Fruit fly (Drosophila melanogaster) whole organism, prepupa: Measurements from ENCODE around the gene CG16854.
A peak's percentile ranks its signal among the peaks of the same experiment; 100 is the strongest.

Source experiments
- CG10631 ChIP-seq: fragments of 200-800 bp; sonication (Bioruptor generic); optimal IDR thresholded peaks from 2 replicates; lab custom pipeline; 2016; ENCODE audit warnings: missing biosample characterization, missing genetic modification characterization
- CG10669 ChIP-seq: fragments of 200-800 bp; sonication (Bioruptor generic); optimal IDR thresholded peaks from 3 replicates; lab custom pipeline; 2018; ENCODE audit warnings: missing biosample characterization, mild to moderate bottlenecking, missing genetic modification characterization, moderate library complexity
- CG11762 ChIP-seq: fragments of 200-800 bp; sonication (Bioruptor generic); optimal IDR thresholded peaks from 3 replicates; lab custom pipeline; 2016; ENCODE audit warnings: missing biosample characterization, missing genetic modification characterization; ENCODE audit not compliant: insufficient read depth
- CG11902 ChIP-seq: fragments of 200-800 bp; sonication (Bioruptor generic); optimal IDR thresholded peaks from 3 replicates; lab custom pipeline; 2016; ENCODE audit warnings: missing biosample characterization, missing genetic modification characterization
- CG15336 ChIP-seq: fragments of 200-800 bp; sonication (Bioruptor generic); IDR thresholded peaks from 2 replicates; pipeline ENCODE4 v1.3.6; 2022; ENCODE audit warnings: missing biosample characterization, missing genetic modification characterization
- CG1621 ChIP-seq: fragments of 200-800 bp; sonication (Bioruptor generic); optimal IDR thresholded peaks from 3 replicates; lab custom pipeline; 2018; ENCODE audit warnings: missing biosample characterization, mild to moderate bottlenecking, missing genetic modification characterization
- CG16779 ChIP-seq: fragments of 200-800 bp; sonication (Bioruptor generic); optimal IDR thresholded peaks from 3 replicates; lab custom pipeline; 2017; ENCODE audit warnings: missing biosample characterization, mild to moderate bottlenecking, missing genetic modification characterization
- CG31627 ChIP-seq: fragments of 200-800 bp; sonication (Bioruptor generic); optimal IDR thresholded peaks from 3 replicates; lab custom pipeline; 2016; ENCODE audit warnings: missing biosample characterization, missing genetic modification characterization
- CG32006 ChIP-seq: fragments of 200-800 bp; sonication (Bioruptor generic); optimal IDR thresholded peaks from 3 replicates; lab custom pipeline; 2017; ENCODE audit warnings: missing biosample characterization, mild to moderate bottlenecking, missing genetic modification characterization
- CG3919 ChIP-seq: fragments of 200-800 bp; sonication (Bioruptor generic); optimal IDR thresholded peaks from 3 replicates; lab custom pipeline; 2016; ENCODE audit warnings: missing biosample characterization, missing genetic modification characterization
- CG6163 ChIP-seq: fragments of 200-800 bp; sonication (Bioruptor generic); IDR thresholded peaks from 3 replicates; pipeline ENCODE4 v1.3.6; 2022; ENCODE audit warnings: missing biosample characterization, missing genetic modification characterization
- CG6792 ChIP-seq: fragments of 200-800 bp; sonication (Bioruptor generic); optimal IDR thresholded peaks from 3 replicates; lab custom pipeline; 2016; ENCODE audit warnings: missing biosample characterization, missing genetic modification characterization
- CG6808 ChIP-seq: fragments of 200-800 bp; sonication (Bioruptor generic); optimal IDR thresholded peaks from 3 replicates; lab custom pipeline; 2017; ENCODE audit warnings: missing biosample characterization, missing genetic modification characterization, mild to moderate bottlenecking, moderate library complexity, missing genetic modification reagents
- CG6854 ChIP-seq: fragments of 200-800 bp; sonication (Bioruptor generic); optimal IDR thresholded peaks from 2 replicates; lab custom pipeline; 2017; ENCODE audit warnings: missing biosample characterization, mild to moderate bottlenecking, missing genetic modification characterization
- CG7368 ChIP-seq: fragments of 200-800 bp; sonication (Bioruptor generic); optimal IDR thresholded peaks from 3 replicates; lab custom pipeline; 2016; ENCODE audit warnings: missing biosample characterization, missing genetic modification characterization
- CG8119 ChIP-seq: fragments of 200-800 bp; sonication (Bioruptor generic); IDR thresholded peaks from 3 replicates; pipeline ENCODE4 v1.3.6; 2022; ENCODE audit warnings: missing biosample characterization, missing genetic modification characterization
- CG8319 ChIP-seq: fragments of 200-800 bp; sonication (Bioruptor generic); optimal IDR thresholded peaks from 3 replicates; lab custom pipeline; 2016; ENCODE audit warnings: missing biosample characterization, missing genetic modification characterization
- CG8632 ChIP-seq: fragments of 200-800 bp; sonication (Bioruptor generic); optimal IDR thresholded peaks from 3 replicates; lab custom pipeline; 2016; ENCODE audit warnings: missing biosample characterization, missing genetic modification characterization
- CG9139 ChIP-seq: fragments of 200-800 bp; sonication (Bioruptor generic); optimal IDR thresholded peaks from 3 replicates; lab custom pipeline; 2017; ENCODE audit warnings: missing biosample characterization, mild to moderate bottlenecking, missing genetic modification characterization
- Eip75B ChIP-seq: fragments of 200-800 bp; sonication (Bioruptor generic); optimal IDR thresholded peaks from 3 replicates; lab custom pipeline; 2016; ENCODE audit warnings: missing biosample characterization, missing genetic modification characterization
- Eip78C ChIP-seq: fragments of 200-800 bp; sonication (Bioruptor generic); peaks from one replicate; lab custom pipeline; 2016; ENCODE audit warnings: missing biosample characterization, missing genetic modification characterization
- Eip93F ChIP-seq: fragments of 200-800 bp; sonication (Bioruptor generic); optimal IDR thresholded peaks from 2 replicates; lab custom pipeline; 2016; ENCODE audit warnings: missing biosample characterization, mild to moderate bottlenecking, missing genetic modification characterization
- Ets21C ChIP-seq: fragments of 200-800 bp; sonication (Bioruptor generic); optimal IDR thresholded peaks from 3 replicates; lab custom pipeline; 2016; ENCODE audit warnings: missing biosample characterization, missing genetic modification characterization
- Ets96B ChIP-seq: fragments of 200-800 bp; optimal IDR thresholded peaks from 2 replicates; lab custom pipeline; 2019; ENCODE audit warnings: missing biosample characterization, mild to moderate bottlenecking, missing genetic modification characterization, moderate library complexity
- Gug ChIP-seq: fragments of 200-800 bp; sonication (Bioruptor generic); IDR thresholded peaks from 2 replicates; pipeline ENCODE4 v1.3.6; 2022; ENCODE audit warnings: missing biosample characterization, missing genetic modification characterization
- Hr38 ChIP-seq: sonication (Bioruptor generic); optimal IDR thresholded peaks from 2 replicates; lab custom pipeline; 2016; ENCODE audit warnings: missing biosample characterization, missing genetic modification characterization
- Hr4 ChIP-seq: fragments of 200-800 bp; sonication (Bioruptor generic); optimal IDR thresholded peaks from 3 replicates; lab custom pipeline; 2016; ENCODE audit warnings: missing biosample characterization, missing genetic modification characterization
- Lpt ChIP-seq: fragments of 200-800 bp; sonication (Bioruptor generic); optimal IDR thresholded peaks from 3 replicates; lab custom pipeline; 2016; ENCODE audit warnings: missing biosample characterization, missing genetic modification characterization
- OdsH ChIP-seq: fragments of 200-800 bp; sonication (Bioruptor generic); optimal IDR thresholded peaks from 3 replicates; lab custom pipeline; 2016; ENCODE audit warnings: missing biosample characterization, missing genetic modification characterization
- Smox ChIP-seq: fragments of 200-800 bp; sonication (Bioruptor generic); optimal IDR thresholded peaks from 3 replicates; lab custom pipeline; 2016; ENCODE audit warnings: missing biosample characterization, missing genetic modification characterization
- Sox102F ChIP-seq: fragments of 200-800 bp; sonication (Bioruptor generic); optimal IDR thresholded peaks from 2 replicates; lab custom pipeline; 2016; ENCODE audit warnings: missing biosample characterization, mild to moderate bottlenecking, missing genetic modification characterization
- Sox14 ChIP-seq: fragments of 200-800 bp; sonication (Bioruptor generic); optimal IDR thresholded peaks from 3 replicates; lab custom pipeline; 2016; ENCODE audit warnings: missing biosample characterization, missing genetic modification characterization
- achi ChIP-seq: fragments of 200-800 bp; sonication (Bioruptor generic); optimal IDR thresholded peaks from 3 replicates; lab custom pipeline; 2016; ENCODE audit warnings: missing biosample characterization, missing genetic modification characterization
- cyc ChIP-seq: fragments of 200-800 bp; sonication (Bioruptor generic); optimal IDR thresholded peaks from 3 replicates; lab custom pipeline; 2016; ENCODE audit warnings: missing biosample characterization, missing genetic modification characterization
- dsx ChIP-seq: fragments of 200-800 bp; optimal IDR thresholded peaks from 3 replicates; lab custom pipeline; 2019; ENCODE audit warnings: missing biosample characterization, mild to moderate bottlenecking, missing genetic modification characterization, moderate library complexity; ENCODE audit not compliant: poor library complexity, severe bottlenecking
- eg ChIP-seq: fragments of 200-800 bp; sonication (Bioruptor generic); IDR thresholded peaks from 3 replicates; pipeline ENCODE4 v1.3.6; 2022; ENCODE audit warnings: missing biosample characterization, missing genetic modification characterization
- esn ChIP-seq: fragments of 200-800 bp; sonication (Bioruptor generic); optimal IDR thresholded peaks from 2 replicates; lab custom pipeline; 2016; ENCODE audit warnings: missing biosample characterization, mild to moderate bottlenecking, missing genetic modification characterization, moderate library complexity
- fd85E ChIP-seq: fragments of 200-800 bp; sonication (Bioruptor generic); optimal IDR thresholded peaks from 3 replicates; lab custom pipeline; 2016; ENCODE audit warnings: missing biosample characterization, missing genetic modification characterization
- fkh ChIP-seq: fragments of 200-800 bp; sonication (Bioruptor generic); optimal IDR thresholded peaks from 3 replicates; lab custom pipeline; 2017; ENCODE audit warnings: missing biosample characterization, mild to moderate bottlenecking, missing genetic modification characterization, moderate library complexity
- lz ChIP-seq: fragments of 200-800 bp; sonication (Bioruptor generic); optimal IDR thresholded peaks from 3 replicates; lab custom pipeline; 2016; ENCODE audit warnings: missing biosample characterization, missing genetic modification characterization
- net ChIP-seq: fragments of 200-800 bp; sonication (Bioruptor generic); optimal IDR thresholded peaks from 3 replicates; lab custom pipeline; 2016; ENCODE audit warnings: missing biosample characterization, missing genetic modification characterization
- pdm3 ChIP-seq: fragments of 200-800 bp; sonication (Bioruptor generic); optimal IDR thresholded peaks from 3 replicates; lab custom pipeline; 2016; ENCODE audit warnings: missing biosample characterization, missing genetic modification characterization
- spab ChIP-seq: fragments of 200-800 bp; sonication (Bioruptor generic); optimal IDR thresholded peaks from 2 replicates; lab custom pipeline; 2017; ENCODE audit warnings: missing biosample characterization, mild to moderate bottlenecking, missing genetic modification characterization, missing genetic modification reagents
- ss ChIP-seq, 2 experiments: fragments of 200-800 bp; sonication (Bioruptor generic); optimal IDR thresholded peaks; 2 replicates in 1 of 2; 3 replicates in 1 of 2; lab custom pipeline; 2017 to 2018; ENCODE audit warnings: mild to moderate bottlenecking in 2 of 2, missing biosample characterization in 2 of 2, missing genetic modification characterization in 2 of 2, moderate library complexity in 1 of 2
- svp ChIP-seq: fragments of 200-800 bp; sonication (Bioruptor generic); peaks from one replicate; lab custom pipeline; 2016; ENCODE audit warnings: missing biosample characterization, missing genetic modification characterization
- topi ChIP-seq: fragments of 200-800 bp; sonication (Bioruptor generic); optimal IDR thresholded peaks from 3 replicates; lab custom pipeline; 2016; ENCODE audit warnings: missing biosample characterization, missing genetic modification characterization

CG16854 gene

dm6 chr2L:11059206-11059605 lies 27.3 kb upstream of the CG16854 start:
- TF ChIP-seq fd85E (no peak), topi (GFP tag; lab: Kevin White, UChicago) (no peak), dsx (GFP tag; lab: Kevin White, UChicago) (peak; percentile 42), Ets21C (GFP tag; lab: Kevin White, UChicago) (no peak), pdm3 (GFP tag; lab: Kevin White, UChicago) (no peak), CG6792 (GFP tag; lab: Kevin White, UChicago) (no peak), fkh (GFP tag; lab: Kevin White, UChicago) (no peak), Smox (GFP tag; lab: Kevin White, UChicago) (no peak), CG8119 (GFP tag; lab: Robert Waterston, UW) (no peak), CG6854 (no peak), svp (GFP tag; lab: Kevin White, UChicago) (peak; percentile 77), CG11762 (GFP tag; lab: Kevin White, UChicago) (no peak), CG9139 (GFP tag; lab: Kevin White, UChicago) (peak; percentile 38), CG6808 (GFP tag; lab: Kevin White, UChicago) (no peak), CG1621 (tag; lab: Kevin White, UChicago) (no peak), eg (GFP tag; lab: Robert Waterston, UW) (no peak), Sox14 (GFP tag; lab: Kevin White, UChicago) (no peak), Hr38 (GFP tag; lab: Kevin White, UChicago) (no peak), CG8632 (no peak), CG10631 (no peak), Sox102F (GFP tag; lab: Kevin White, UChicago) (no peak), ss (GFP tag; optimal IDR thresholded peaks at IDR 0.05; lab: Kevin White, UChicago) (peak in 1 of 2 experiments; percentile 2)

- TF ChIP-seq svp (GFP tag; lab: Kevin White, UChicago): peak; percentile 57
- TF ChIP-seq CG8632: no peak
- TF ChIP-seq cyc (GFP tag; lab: Kevin White, UChicago): no peak
- TF ChIP-seq CG6854: no peak
- no peak for TF ChIP-seq CG11902
- peak; percentile 16 for TF ChIP-seq net (GFP tag; lab: Kevin White, UChicago)
- no peak for TF ChIP-seq CG1621 (tag; lab: Kevin White, UChicago)
- TF ChIP-seq CG6163 (GFP tag; lab: Robert Waterston, UW): peak; percentile 11; the same call in 1 of the 3 replicates
- TF ChIP-seq Eip78C (GFP tag; lab: Kevin White, UChicago): peak; percentile 66
- no peak for TF ChIP-seq Hr4 (GFP tag; lab: Kevin White, UChicago)
- TF ChIP-seq spab (GFP tag; lab: Kevin White, UChicago): no peak
- peak; percentile 5 for TF ChIP-seq Lpt (GFP tag; lab: Kevin White, UChicago)
- peak; percentile 19; the same call in 1 of the 2 replicates for TF ChIP-seq Gug (GFP tag; lab: Robert Waterston, UW)
- TF ChIP-seq lz (GFP tag; lab: Kevin White, UChicago): no peak
Measured at dm6 chr2L:11061155-11061554, 25.4 kb upstream of the CG16854 start.

DNA sequence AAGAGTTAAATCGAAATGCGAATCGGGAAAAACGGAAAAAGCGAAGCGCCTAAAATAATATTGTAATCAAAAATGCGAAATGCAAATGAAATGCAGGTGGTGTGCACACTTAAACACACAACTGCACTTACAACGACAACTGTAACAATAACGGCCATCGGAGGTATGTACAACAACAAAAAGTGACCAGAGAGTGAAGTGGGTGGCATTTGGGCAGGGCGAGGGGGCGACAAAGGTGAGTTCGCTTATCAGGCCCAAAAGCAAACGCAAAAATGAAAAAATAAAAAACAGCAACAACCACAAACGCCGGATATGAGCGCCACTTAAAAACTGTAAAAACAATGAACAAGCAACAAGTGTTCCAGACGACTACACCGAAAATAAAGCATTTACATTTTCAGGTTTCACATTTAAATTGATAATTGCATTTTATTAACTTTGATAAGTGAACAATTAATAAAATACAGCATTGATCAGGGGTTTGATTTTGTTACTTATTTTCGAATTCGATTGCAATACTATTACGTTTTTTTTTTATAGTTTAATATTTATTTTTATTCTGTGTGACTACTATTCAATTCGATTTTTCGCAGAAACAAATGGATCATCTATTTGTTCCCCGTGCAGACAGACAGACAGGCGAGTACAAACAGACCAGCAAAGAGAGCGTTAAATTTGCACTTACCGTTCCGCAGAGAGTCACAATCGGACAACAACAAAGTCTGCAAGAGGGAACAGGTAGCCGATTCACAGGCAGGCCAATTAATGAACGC lies 21.2 kb upstream of the CG16854 start:
- TF ChIP-seq CG7368 (GFP tag; lab: Kevin White, UChicago) (peak; percentile 60), fd85E (no peak), Ets96B (tag; lab: Kevin White, UChicago) (peak; percentile 55), Eip75B (peak; percentile 60), esn (GFP tag; lab: Kevin White, UChicago) (peak; percentile 85), CG6792 (GFP tag; lab: Kevin White, UChicago) (peak; percentile 51), CG6163 (GFP tag; lab: Robert Waterston, UW) (peak; percentile 57; the same call in 1 of the 3 replicates), eg (GFP tag; lab: Robert Waterston, UW) (peak; percentile 72), achi (GFP tag; lab: Kevin White, UChicago) (peak; percentile 60), Sox14 (GFP tag; lab: Kevin White, UChicago) (peak; percentile 47), CG31627 (GFP tag; lab: Kevin White, UChicago) (peak; percentile 68), CG1621 (tag; lab: Kevin White, UChicago) (no peak), CG8319 (GFP tag; lab: Kevin White, UChicago) (peak; percentile 60), CG32006 (GFP tag; lab: Kevin White, UChicago) (peak; percentile 65), pdm3 (GFP tag; lab: Kevin White, UChicago) (peak; percentile 66), CG16779 (tag; lab: Kevin White, UChicago) (peak; percentile 35), OdsH (GFP tag; lab: Kevin White, UChicago) (peak; percentile 80), CG11902 (peak; percentile 53), CG10669 (peak; percentile 43), CG6808 (GFP tag; lab: Kevin White, UChicago) (peak; percentile 53), CG15336 (GFP tag; lab: Robert Waterston, UW) (peak; percentile 77), Eip93F (peak; percentile 53), CG3919 (GFP tag; lab: Kevin White, UChicago) (peak; percentile 61), topi (GFP tag; lab: Kevin White, UChicago) (peak; percentile 78)
